Worm (Caenorhabditis elegans) whole organism, L3 larva: ENCODE measurements around the gene srb-17.

Experiments used
- ama-1 ChIP-seq: fragments of 150-350 bp; optimal IDR thresholded peaks from 2 replicates; lab custom pipeline; 2018
- nhr-67 ChIP-seq: fragments of 150-350 bp; optimal IDR thresholded peaks from 2 replicates; lab custom pipeline; 2014; ENCODE audit warnings: missing biosample characterization, missing genetic modification characterization
- skn-1 ChIP-seq: fragments of 150-350 bp; optimal IDR thresholded peaks from 2 replicates; lab custom pipeline; 2014; ENCODE audit warnings: missing biosample characterization, missing genetic modification characterization
- unc-62 ChIP-seq: fragments of 150-350 bp; sonication (generic microtip); optimal IDR thresholded peaks from 4 replicates; lab custom pipeline; 2014; ENCODE audit warnings: missing biosample characterization, missing genetic modification reagents, missing genetic modification characterization

ce11 chrIV:10463127-10463526, 6.1 kb upstream of the srb-17 start:
- TF ChIP-seq skn-1 (tag; lab: Kevin White, UChicago) (peak; percentile 78), ama-1 (lab: Kevin White, UChicago) (no peak), unc-62 (GFP tag; lab: Kevin White, UChicago) (no peak), nhr-67 (tag; lab: Kevin White, UChicago) (no peak)
